Worm (Caenorhabditis elegans): ENCODE results near the gene div-1.

Gene div-1

ce11 chrIII:10248441-10249137, at the start of gene div-1, which contains the start of gene cor-1:
div-1 (minus strand) TSS chrIII:10248559.
cor-1 (plus strand) TSS chrIII:10249111.
- TF ChIP-seq tbx-2 (tag; optimal IDR thresholded peaks at IDR 0.05) = peak; percentile 56
- TF ChIP-seq pat-9 (tag; optimal IDR thresholded peaks at IDR 0.05) = no peak
- TF ChIP-seq unc-55 (GFP tag; optimal IDR thresholded peaks at IDR 0.05) = no peak
- TF ChIP-seq ets-4 (tag; optimal IDR thresholded peaks at IDR 0.05) = peak; percentile 24
- no peak for TF ChIP-seq unc-3 (GFP tag; conservative IDR thresholded peaks at IDR 0.05)
- no peak for TF ChIP-seq unc-3 (tag; optimal IDR thresholded peaks at IDR 0.05)
- TF ChIP-seq ceh-48 (tag; optimal IDR thresholded peaks at IDR 0.05) = no peak
- no peak for TF ChIP-seq ceh-19 (GFP tag; optimal IDR thresholded peaks at IDR 0.05)
- peak; percentile 36 for TF ChIP-seq ceh-2 (tag; optimal IDR thresholded peaks at IDR 0.05)
- peak; percentile 14 for TF ChIP-seq ceh-31 (tag; optimal IDR thresholded peaks at IDR 0.05)
- TF ChIP-seq rnt-1 (tag; optimal IDR thresholded peaks at IDR 0.05) = peak; percentile 50
- TF ChIP-seq elt-2 (tag; optimal IDR thresholded peaks at IDR 0.05) = peak; percentile 29
- TF ChIP-seq sox-2 (GFP tag; IDR thresholded peaks at IDR 0.05) = no peak
- peak; percentile 4 for TF ChIP-seq hlh-8 (tag; optimal IDR thresholded peaks at IDR 0.05)
- no peak for TF ChIP-seq unc-42 (tag; optimal IDR thresholded peaks at IDR 0.05)
- TF ChIP-seq ceh-18 (tag; optimal IDR thresholded peaks at IDR 0.05) = peak; percentile 76

- no peak for TF ChIP-seq hlh-13 (GFP tag; optimal IDR thresholded peaks at IDR 0.05)
- no peak for TF ChIP-seq eyg-1 (tag; optimal IDR thresholded peaks at IDR 0.05)
- TF ChIP-seq tbx-2 (tag; optimal IDR thresholded peaks at IDR 0.05) = no peak
- TF ChIP-seq C38D4.7 (GFP tag; optimal IDR thresholded peaks at IDR 0.05) = no peak
- TF ChIP-seq fax-1 (tag; optimal IDR thresholded peaks at IDR 0.05) = no peak
- no peak for TF ChIP-seq F13H6.1 (tag; optimal IDR thresholded peaks at IDR 0.05)
- no peak for TF ChIP-seq ceh-34 (tag; optimal IDR thresholded peaks at IDR 0.05)
- no peak for TF ChIP-seq hlh-8 (tag; optimal IDR thresholded peaks at IDR 0.05)
- TF ChIP-seq npax-4 (tag; optimal IDR thresholded peaks at IDR 0.05) = no peak
- TF ChIP-seq T23F11.4 (GFP tag; optimal IDR thresholded peaks at IDR 0.05) = no peak
- TF ChIP-seq pqm-1 (tag; optimal IDR thresholded peaks at IDR 0.05) = no peak
- TF ChIP-seq unc-3 (GFP tag; conservative IDR thresholded peaks at IDR 0.05) = no peak
- no peak for TF ChIP-seq unc-3 (tag; optimal IDR thresholded peaks at IDR 0.05)
Measured at ce11 chrIII:10296904-10297303, 48.5 kb upstream of the div-1 start.

- TF ChIP-seq T23F11.4 (GFP tag; optimal IDR thresholded peaks at IDR 0.05) = no peak
- no peak for TF ChIP-seq dve-1 (tag; optimal IDR thresholded peaks at IDR 0.05)
- TF ChIP-seq elt-2 (tag; optimal IDR thresholded peaks at IDR 0.05) = no peak
- no peak for TF ChIP-seq nhr-232 (tag; optimal IDR thresholded peaks at IDR 0.05)
- no peak for TF ChIP-seq ceh-14 (tag; optimal IDR thresholded peaks at IDR 0.05)
- TF ChIP-seq ceh-19 (GFP tag; optimal IDR thresholded peaks at IDR 0.05) = no peak
- no peak for TF ChIP-seq unc-55 (GFP tag; optimal IDR thresholded peaks at IDR 0.05)
- TF ChIP-seq ceh-9 (tag; optimal IDR thresholded peaks at IDR 0.05) = no peak
- TF ChIP-seq pha-4 (tag; optimal IDR thresholded peaks at IDR 0.05) = no peak
- no peak for TF ChIP-seq lin-11 (tag; optimal IDR thresholded peaks at IDR 0.05)
- no peak for TF ChIP-seq pat-9 (tag; optimal IDR thresholded peaks at IDR 0.05)
- TF ChIP-seq hlh-6 (tag; optimal IDR thresholded peaks at IDR 0.05) = no peak
- no peak for TF ChIP-seq F13H6.1 (tag; optimal IDR thresholded peaks at IDR 0.05)
- no peak for TF ChIP-seq ztf-16 (tag; optimal IDR thresholded peaks at IDR 0.05)
Measured at ce11 chrIII:10294837-10295236, 46.5 kb upstream of the div-1 start, which contains the start of gene vglu-2. vglu-2 (plus strand) TSS chrIII:10295137.

ce11 chrIII:10293946-10294345, 45.6 kb upstream of the div-1 start:
- no peak for TF ChIP-seq ceh-22 (tag; optimal IDR thresholded peaks at IDR 0.05)
- TF ChIP-seq tbx-2 (tag; optimal IDR thresholded peaks at IDR 0.05) = no peak
- TF ChIP-seq lin-11 (tag; optimal IDR thresholded peaks at IDR 0.05) = no peak
- TF ChIP-seq Y22D7AL.16 (tag; optimal IDR thresholded peaks at IDR 0.05) = no peak
- no peak for TF ChIP-seq sox-4 (tag; optimal IDR thresholded peaks at IDR 0.05)
- TF ChIP-seq fkh-10 (GFP tag; optimal IDR thresholded peaks at IDR 0.05) = no peak
- TF ChIP-seq sdc-2 (tag; optimal IDR thresholded peaks at IDR 0.05) = no peak
- no peak for TF ChIP-seq ceh-30 (tag; optimal IDR thresholded peaks at IDR 0.05)
- no peak for TF ChIP-seq F13H6.1 (tag; optimal IDR thresholded peaks at IDR 0.05)
- TF ChIP-seq ref-2 (tag; optimal IDR thresholded peaks at IDR 0.05) = no peak
- no peak for TF ChIP-seq unc-55 (GFP tag; optimal IDR thresholded peaks at IDR 0.05)
- no peak for TF ChIP-seq hlh-13 (GFP tag; optimal IDR thresholded peaks at IDR 0.05)
- no peak for TF ChIP-seq ceh-31 (tag; optimal IDR thresholded peaks at IDR 0.05)
- TF ChIP-seq lim-6 (tag; optimal IDR thresholded peaks at IDR 0.05) = no peak
- TF ChIP-seq elt-4 (tag; optimal IDR thresholded peaks at IDR 0.05) = no peak
- TF ChIP-seq hlh-8 (tag; optimal IDR thresholded peaks at IDR 0.05) = no peak

All from whole organism, late embryonic.